Worm (Caenorhabditis elegans): ENCODE measurements around the gene M05D6.8.

DNA sequence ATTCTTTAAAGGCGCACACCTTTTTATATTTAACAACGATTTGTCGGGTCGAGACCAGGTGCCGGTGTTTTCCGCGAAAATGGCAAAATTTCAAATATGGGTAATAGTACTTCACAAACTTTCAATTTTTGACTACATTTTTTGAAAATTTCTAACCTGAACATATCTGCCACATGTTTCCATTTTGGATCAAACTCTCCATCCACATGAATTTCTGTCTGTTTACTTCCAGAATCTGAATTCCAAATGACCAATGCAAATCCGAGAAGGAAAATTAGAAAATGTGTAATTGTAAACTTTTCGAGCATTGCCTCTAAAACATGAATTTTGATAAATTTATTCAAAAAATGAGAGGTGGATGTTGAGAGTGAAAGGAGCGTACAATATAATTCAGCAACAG, 9.1 kb upstream of the M05D6.8 start, which contains the start of gene lact-4:
- TF ChIP-seq zfp-2 (tag; optimal IDR thresholded peaks at IDR 0.05) (no peak), nhr-25 (tag; optimal IDR thresholded peaks at IDR 0.05; ENCODE audit: borderline replicate concordance, insufficient read depth) (no peak), lin-15B (tag; optimal IDR thresholded peaks at IDR 0.05) (no peak), dmd-6 (GFP tag; IDR thresholded peaks at IDR 0.05) (no peak), fkh-10 (GFP tag; optimal IDR thresholded peaks at IDR 0.05) (no peak), pha-4 (GFP tag; IDR thresholded peaks at IDR 0.05) (no peak), pha-4 (tag; optimal IDR thresholded peaks at IDR 0.05) (no peak), T20F7.1 (GFP tag; optimal IDR thresholded peaks at IDR 0.05) (no peak), Y75B8A.6 (GFP tag; IDR thresholded peaks at IDR 0.05) (no peak), lim-7 (GFP tag; IDR thresholded peaks at IDR 0.05) (no peak), ceh-62 (tag; optimal IDR thresholded peaks at IDR 0.05) (no peak), dve-1 (tag; optimal IDR thresholded peaks at IDR 0.05; ENCODE audit: insufficient read depth) (no peak), ZK546.5 (tag; optimal IDR thresholded peaks at IDR 0.05) (no peak), ztf-11 (tag; optimal IDR thresholded peaks at IDR 0.05) (no peak), nhr-11 (tag; optimal IDR thresholded peaks at IDR 0.05) (no peak)

Measured in whole organism, L4 larva.